Fruit fly (Drosophila melanogaster) whole organism, embryonic: ENCODE results near the gene CG18081.
A peak's percentile ranks its signal among the peaks of the same experiment; 100 is the strongest.

Source experiments
- Adf1 ChIP-seq: fragments of 200-800 bp; sonication (Bioruptor generic); IDR thresholded peaks from 2 replicates; pipeline ENCODE4 v1.3.6; 2022; ENCODE audit warnings: missing biosample characterization, missing genetic modification characterization
- CG10462 ChIP-seq: fragments of 200-800 bp; sonication (Bioruptor generic); optimal IDR thresholded peaks from 2 replicates; lab custom pipeline; 2016; ENCODE audit warnings: missing biosample characterization, missing genetic modification characterization
- CG12769 ChIP-seq: fragments of 200-800 bp; sonication (Bioruptor generic); optimal IDR thresholded peaks from 2 replicates; lab custom pipeline; 2019; ENCODE audit warnings: missing biosample characterization, mild to moderate bottlenecking, missing genetic modification characterization, moderate library complexity
- CG13296 ChIP-seq: fragments of 200-800 bp; sonication (Bioruptor generic); optimal IDR thresholded peaks from 3 replicates; lab custom pipeline; 2018; ENCODE audit warnings: missing biosample characterization, mild to moderate bottlenecking, missing genetic modification characterization
- CG17186 ChIP-seq: fragments of 200-800 bp; sonication (Bioruptor generic); optimal IDR thresholded peaks from 3 replicates; lab custom pipeline; 2017; ENCODE audit warnings: missing biosample characterization, missing genetic modification reagents, missing genetic modification characterization
- CG17361 ChIP-seq: fragments of 200-800 bp; sonication (Bioruptor generic); IDR thresholded peaks from 3 replicates; pipeline ENCODE4 v1.3.6; 2022; ENCODE audit warnings: missing biosample characterization, missing genetic modification characterization
- CG1792 ChIP-seq: fragments of 200-800 bp; sonication (Bioruptor generic); optimal IDR thresholded peaks from 2 replicates; lab custom pipeline; 2016; ENCODE audit warnings: missing biosample characterization, missing genetic modification characterization
- CG18599 ChIP-seq: fragments of 200-800 bp; sonication (Bioruptor generic); optimal IDR thresholded peaks from 3 replicates; lab custom pipeline; 2017; ENCODE audit warnings: missing biosample characterization, missing genetic modification characterization, mild to moderate bottlenecking, moderate library complexity, missing genetic modification reagents
- CG2116 ChIP-seq: fragments of 200-800 bp; sonication (Bioruptor generic); optimal IDR thresholded peaks from 3 replicates; lab custom pipeline; 2018; ENCODE audit warnings: missing biosample characterization, mild to moderate bottlenecking, missing genetic modification characterization
- CG2120 ChIP-seq: fragments of 200-800 bp; sonication (Bioruptor generic); optimal IDR thresholded peaks from 3 replicates; lab custom pipeline; 2016; ENCODE audit warnings: missing biosample characterization, missing genetic modification characterization
- CG31441 ChIP-seq: fragments of 200-800 bp; sonication (Bioruptor generic); IDR thresholded peaks from 2 replicates; pipeline ENCODE4 v1.3.6; 2022; ENCODE audit warnings: missing biosample characterization, missing genetic modification characterization
- CG32532 ChIP-seq: fragments of 200-800 bp; sonication (Bioruptor generic); IDR thresholded peaks from 2 replicates; pipeline ENCODE4 v1.3.6; 2022; ENCODE audit warnings: missing biosample characterization, missing genetic modification characterization
- CG3726 ChIP-seq: fragments of 200-800 bp; sonication (Bioruptor generic); IDR thresholded peaks from 3 replicates; pipeline ENCODE4, ENCODE4 v1.3.6; 2022; ENCODE audit warnings: missing biosample characterization, missing genetic modification characterization
- CG6683 ChIP-seq: fragments of 200-800 bp; sonication (Bioruptor generic); optimal IDR thresholded peaks from 2 replicates; lab custom pipeline; 2017; ENCODE audit warnings: missing biosample characterization, mild to moderate bottlenecking, missing genetic modification characterization, missing genetic modification reagents
- CG6765 ChIP-seq: fragments of 200-800 bp; sonication (Bioruptor generic); optimal IDR thresholded peaks from 3 replicates; lab custom pipeline; 2017; ENCODE audit warnings: missing biosample characterization, mild to moderate bottlenecking, missing genetic modification characterization
- CG8478 ChIP-seq: fragments of >200 bp; optimal IDR thresholded peaks from 2 replicates; lab custom pipeline; 2018
- CG8765 ChIP-seq: fragments of 200-800 bp; sonication (Bioruptor generic); IDR thresholded peaks from 2 replicates; pipeline ENCODE4 v1.3.6; 2022; ENCODE audit warnings: missing biosample characterization, missing genetic modification characterization
- CG9437 ChIP-seq: fragments of 200-800 bp; sonication (Bioruptor generic); optimal IDR thresholded peaks from 2 replicates; lab custom pipeline; 2018; ENCODE audit warnings: missing biosample characterization, mild to moderate bottlenecking, missing genetic modification characterization
- CoRest ChIP-seq: fragments of 200-800 bp; sonication (Bioruptor generic); optimal IDR thresholded peaks from 3 replicates; lab custom pipeline; 2018; ENCODE audit warnings: missing biosample characterization, mild to moderate bottlenecking, missing genetic modification characterization, moderate library complexity
- Dek ChIP-seq: fragments of 200-800 bp; sonication (Bioruptor generic); optimal IDR thresholded peaks from 3 replicates; lab custom pipeline; 2019; ENCODE audit warnings: missing biosample characterization, mild to moderate bottlenecking, missing genetic modification characterization, moderate library complexity
- GATAe ChIP-seq: fragments of 200-800 bp; sonication (Bioruptor generic); conservative IDR thresholded peaks from 2 replicates; pipeline ENCODE4 v1.3.6; 2022; ENCODE audit warnings: missing biosample characterization, missing genetic modification characterization
- MTF-1 ChIP-seq: fragments of 200-800 bp; sonication (Bioruptor generic); optimal IDR thresholded peaks from 2 replicates; lab custom pipeline; 2018; ENCODE audit warnings: missing biosample characterization, mild to moderate bottlenecking, missing genetic modification characterization, borderline replicate concordance
- Mad ChIP-seq: fragments of 200-800 bp; sonication (Bioruptor generic); optimal IDR thresholded peaks from 2 replicates; lab custom pipeline; 2016; ENCODE audit warnings: missing biosample characterization, missing genetic modification characterization
- NfI ChIP-seq: fragments of 200-800 bp; sonication (Bioruptor generic); optimal IDR thresholded peaks from 3 replicates; lab custom pipeline; 2018; ENCODE audit warnings: missing biosample characterization, mild to moderate bottlenecking, missing genetic modification characterization, moderate library complexity
- Oli ChIP-seq: fragments of 200-800 bp; sonication (Bioruptor generic); optimal IDR thresholded peaks from 2 replicates; lab custom pipeline; 2018; ENCODE audit warnings: missing biosample characterization, mild to moderate bottlenecking, missing genetic modification characterization, moderate library complexity
- Opbp ChIP-seq: fragments of 200-800 bp; sonication (Bioruptor generic); IDR thresholded peaks from 3 replicates; pipeline ENCODE4 v1.3.6; 2022; ENCODE audit warnings: missing biosample characterization, missing genetic modification characterization; ENCODE audit not compliant: partially characterized antibody
- ase ChIP-seq: fragments of 200-800 bp; sonication (Bioruptor generic); IDR thresholded peaks from 3 replicates; pipeline ENCODE4 v1.3.6; 2022; ENCODE audit warnings: missing biosample characterization, missing genetic modification characterization
- bigmax ChIP-seq: fragments of 200-800 bp; sonication (Bioruptor generic); optimal IDR thresholded peaks from 2 replicates; lab custom pipeline; 2018; ENCODE audit warnings: missing biosample characterization, mild to moderate bottlenecking, missing genetic modification characterization
- bowl ChIP-seq: fragments of 200-800 bp; sonication (Bioruptor generic); IDR thresholded peaks from 2 replicates; pipeline ENCODE4 v1.3.6; 2022; ENCODE audit warnings: missing biosample characterization, missing genetic modification characterization
- chinmo ChIP-seq: fragments of 200-800 bp; sonication (Bioruptor generic); IDR thresholded peaks from 4 replicates; pipeline ENCODE4 v1.3.6; 2022; ENCODE audit warnings: missing biosample characterization, missing genetic modification characterization; ENCODE audit not compliant: partially characterized antibody
- disco-r ChIP-seq: fragments of 200-800 bp; sonication (Bioruptor generic); optimal IDR thresholded peaks from 2 replicates; lab custom pipeline; 2016; ENCODE audit warnings: missing biosample characterization, missing genetic modification characterization
- dpn ChIP-seq, 2 experiments: fragments of 200-800 bp; sonication (Bioruptor generic); optimal IDR thresholded peaks; 3 replicates each; lab custom pipeline; 2016; ENCODE audit warnings: missing biosample characterization in 2 of 2, missing genetic modification characterization in 2 of 2
- fd64A ChIP-seq: fragments of 200-800 bp; sonication (Bioruptor generic); optimal IDR thresholded peaks from 3 replicates; lab custom pipeline; 2018; ENCODE audit warnings: missing biosample characterization, mild to moderate bottlenecking, missing genetic modification characterization
- hbn ChIP-seq: fragments of 200-800 bp; sonication (Bioruptor generic); IDR thresholded peaks from 2 replicates; pipeline ENCODE4 v1.3.6; 2022; ENCODE audit warnings: missing biosample characterization, missing genetic modification characterization; ENCODE audit not compliant: partially characterized antibody
- hth ChIP-seq: fragments of >200 bp; optimal IDR thresholded peaks from 2 replicates; lab custom pipeline; 2017; ENCODE audit warnings: inconsistent platforms
- inv ChIP-seq: fragments of 200-800 bp; sonication (Bioruptor generic); IDR thresholded peaks from 2 replicates; pipeline ENCODE4 v1.3.6; 2022; ENCODE audit warnings: missing biosample characterization, missing genetic modification characterization; ENCODE audit not compliant: partially characterized antibody
- lab ChIP-seq: fragments of 200-800 bp; sonication (Bioruptor generic); optimal IDR thresholded peaks from 3 replicates; lab custom pipeline; 2017; ENCODE audit warnings: missing biosample characterization, missing genetic modification characterization, mild to moderate bottlenecking, moderate library complexity, missing genetic modification reagents
- lola ChIP-seq, 3 experiments: fragments of >200 bp in 2 of 3; fragments of 200-800 bp in 1 of 3; sonication (Bioruptor generic) in 1 of 3; optimal IDR thresholded peaks; 2 replicates each; lab custom pipeline; 2017 to 2019; ENCODE audit warnings: missing biosample characterization in 3 of 3, missing genetic modification characterization in 3 of 3, mild to moderate bottlenecking in 1 of 3, moderate library complexity in 1 of 3
- luna ChIP-seq: fragments of 200-800 bp; sonication (Bioruptor generic); optimal IDR thresholded peaks from 2 replicates; lab custom pipeline; 2016; ENCODE audit warnings: missing biosample characterization, missing genetic modification characterization
- prd ChIP-seq, 3 experiments: fragments of >200 bp in 2 of 3; fragments of 200-800 bp in 1 of 3; sonication (Bioruptor generic) in 1 of 3; optimal IDR thresholded peaks in 2 of 3; IDR thresholded peaks in 1 of 3; 2 replicates in 2 of 3; 3 replicates in 1 of 3; pipeline versions ENCODE4 v1.3.6 to Lab custom; 2017 to 2022; ENCODE audit warnings: missing biosample characterization in 1 of 3, missing genetic modification characterization in 1 of 3
- pros ChIP-seq: fragments of 200-800 bp; sonication (Bioruptor generic); optimal IDR thresholded peaks from 3 replicates; lab custom pipeline; 2019; ENCODE audit warnings: missing biosample characterization, mild to moderate bottlenecking, missing genetic modification characterization, moderate library complexity
- pum ChIP-seq: fragments of 200-800 bp; sonication (Bioruptor generic); optimal IDR thresholded peaks from 2 replicates; lab custom pipeline; 2016; ENCODE audit warnings: missing biosample characterization, missing genetic modification characterization
- run ChIP-seq: fragments of 200-800 bp; sonication (Bioruptor generic); optimal IDR thresholded peaks from 3 replicates; lab custom pipeline; 2018; ENCODE audit warnings: missing biosample characterization, mild to moderate bottlenecking, missing genetic modification characterization
- salm ChIP-seq: fragments of 200-800 bp; sonication (Bioruptor generic); optimal IDR thresholded peaks from 2 replicates; lab custom pipeline; 2018; ENCODE audit warnings: missing biosample characterization, mild to moderate bottlenecking, missing genetic modification characterization
- sc ChIP-seq, 3 experiments: fragments of >200 bp in 2 of 3; fragments of 200-800 bp in 1 of 3; sonication (Bioruptor generic) in 1 of 3; optimal IDR thresholded peaks; 2 replicates in 2 of 3; 3 replicates in 1 of 3; lab custom pipeline; 2017; ENCODE audit warnings: mild to moderate bottlenecking in 1 of 3, missing biosample characterization in 1 of 3, missing genetic modification characterization in 1 of 3, missing genetic modification reagents in 1 of 3
- schlank ChIP-seq: fragments of 200-800 bp; sonication (Bioruptor generic); optimal IDR thresholded peaks from 2 replicates; lab custom pipeline; 2018; ENCODE audit warnings: missing biosample characterization, mild to moderate bottlenecking, missing genetic modification characterization
- sna ChIP-seq: fragments of 200-800 bp; sonication (Bioruptor generic); IDR thresholded peaks from 2 replicates; pipeline ENCODE4 v1.3.6; 2022; ENCODE audit warnings: missing biosample characterization, missing genetic modification characterization; ENCODE audit not compliant: partially characterized antibody
- sob ChIP-seq: fragments of 200-800 bp; sonication (Bioruptor generic); IDR thresholded peaks from 2 replicates; pipeline ENCODE4 v1.3.6; 2022; ENCODE audit warnings: missing biosample characterization, missing genetic modification characterization
- wek ChIP-seq: fragments of 200-800 bp; sonication (Bioruptor generic); optimal IDR thresholded peaks from 3 replicates; lab custom pipeline; 2018; ENCODE audit warnings: missing biosample characterization, mild to moderate bottlenecking, missing genetic modification characterization, moderate library complexity

The CG18081 gene

dm6 chr3L:15794311-15794710, 40.9 kb downstream of the CG18081 start (continued):
- TF ChIP-seq Opbp (GFP tag; lab: Robert Waterston, UW) (no peak), inv (GFP tag; lab: Robert Waterston, UW) (no peak), CG8765 (peak; percentile 74), CG6765 (no peak), pros (GFP tag; lab: Kevin White, UChicago) (no peak), Oli (peak; percentile 42), GATAe (no peak), Mad (GFP tag; lab: Kevin White, UChicago) (peak; percentile 31), CG18599 (GFP tag; lab: Kevin White, UChicago) (peak; percentile 63), Adf1 (GFP tag; lab: Robert Waterston, UW) (no peak), lab (peak; percentile 51), CG9437 (no peak), prd (optimal IDR thresholded peaks at IDR 0.05; lab: Kevin White, UChicago) (no peak), prd (GFP tag; IDR thresholded peaks at IDR 0.05; lab: Robert Waterston, UW) (peak; percentile 79), sna (GFP tag; lab: Robert Waterston, UW) (no peak), CG6683 (GFP tag; lab: Kevin White, UChicago) (no peak), NfI (no peak), CG31441 (GFP tag; lab: Robert Waterston, UW) (no peak), run (tag; lab: Kevin White, UChicago) (no peak), CG10462 (GFP tag; lab: Kevin White, UChicago) (peak; percentile 12), wek (GFP tag; lab: Kevin White, UChicago) (no peak), lola (GFP tag; optimal IDR thresholded peaks at IDR 0.05; lab: Kevin White, UChicago) (peak in 1 of 3 experiments; percentile 72), salm (tag; lab: Kevin White, UChicago) (no peak), hth (lab: Kevin White, UChicago) (no peak), MTF-1 (GFP tag; lab: Kevin White, UChicago) (no peak), CG13296 (no peak), hbn (GFP tag; lab: Robert Waterston, UW) (no peak), pum (GFP tag; lab: Kevin White, UChicago) (no peak), CG32532 (GFP tag; lab: Robert Waterston, UW) (peak; percentile 44), luna (no peak), CG17186 (GFP tag; lab: Kevin White, UChicago) (no peak), CG17361 (GFP tag; lab: Robert Waterston, UW) (0 out of 3 replicates have a peak, but pooled peaks have one; percentile 39), fd64A (no peak), CG1792 (GFP tag; lab: Kevin White, UChicago) (no peak), sob (no peak), disco-r (GFP tag; lab: Kevin White, UChicago) (no peak), sc (optimal IDR thresholded peaks at IDR 0.05; lab: Kevin White, UChicago) (no peak), sc (GFP tag; optimal IDR thresholded peaks at IDR 0.05; lab: Kevin White, UChicago) (peak; percentile 32), CG12769 (peak; percentile 6), schlank (no peak), CG2116 (no peak), CoRest (peak; percentile 31), ase (GFP tag; lab: Robert Waterston, UW) (no peak), CG2120 (peak; percentile 24), bowl (GFP tag; lab: Robert Waterston, UW) (no peak), chinmo (GFP tag; lab: Robert Waterston, UW) (no peak), bigmax (no peak), CG3726 (GFP tag; lab: Robert Waterston, UW) (no peak), Dek (tag; lab: Kevin White, UChicago) (no peak), CG8478 (no peak), dpn (GFP tag; optimal IDR thresholded peaks at IDR 0.05; lab: Kevin White, UChicago) (peak in 1 of 2 experiments; percentile 26)
